Worm (Caenorhabditis elegans) whole organism, mixed stage, embryonic: ENCODE results near the gene K10C2.14.

Source experiments
- M03D4.4 ChIP-seq: sonication (generic microtip); optimal IDR thresholded peaks from 2 replicates; lab custom pipeline; 2017; ENCODE audit warnings: mild to moderate bottlenecking, missing genetic modification characterization, missing compliant biosample characterization
- bed-3 ChIP-seq: fragments of 200-800 bp; sonication (Bioruptor generic); optimal IDR thresholded peaks from 3 replicates; lab custom pipeline; 2018; ENCODE audit warnings: mild to moderate bottlenecking, missing genetic modification characterization, moderate library complexity, missing compliant biosample characterization
- blmp-1 ChIP-seq: fragments of 150-350 bp; optimal IDR thresholded peaks from 2 replicates; lab custom pipeline; 2014; ENCODE audit warnings: missing biosample characterization, missing genetic modification characterization
- ceh-39 ChIP-seq: fragments of 150-350 bp; optimal IDR thresholded peaks from 2 replicates; lab custom pipeline; 2014; ENCODE audit warnings: missing biosample characterization, missing genetic modification characterization
- ceh-43 ChIP-seq: fragments of 200-800 bp; sonication (Bioruptor generic); optimal IDR thresholded peaks from 2 replicates; lab custom pipeline; 2018; ENCODE audit warnings: mild to moderate bottlenecking, missing genetic modification characterization, moderate library complexity, missing compliant biosample characterization
- ceh-83 ChIP-seq: fragments of 200-800 bp; sonication (Bioruptor generic); optimal IDR thresholded peaks from 2 replicates; lab custom pipeline; 2018; ENCODE audit warnings: mild to moderate bottlenecking, missing genetic modification characterization, missing compliant biosample characterization
- ces-1 ChIP-seq: fragments of 150-350 bp; optimal IDR thresholded peaks from 2 replicates; lab custom pipeline; 2014; ENCODE audit warnings: missing biosample characterization, missing genetic modification reagents, missing genetic modification characterization
- cnd-1 ChIP-seq: fragments of 200-800 bp; sonication (Bioruptor generic); optimal IDR thresholded peaks from 2 replicates; lab custom pipeline; 2018; ENCODE audit warnings: mild to moderate bottlenecking, missing genetic modification characterization, missing compliant biosample characterization
- drap-1 ChIP-seq: fragments of 200-800 bp; sonication (Bioruptor generic); optimal IDR thresholded peaks from 3 replicates; lab custom pipeline; 2018; ENCODE audit warnings: mild to moderate bottlenecking, missing genetic modification characterization, missing compliant biosample characterization
- elt-1 ChIP-seq: sonication (generic microtip); optimal IDR thresholded peaks from 2 replicates; lab custom pipeline; 2017; ENCODE audit warnings: missing genetic modification characterization, mild to moderate bottlenecking, missing compliant biosample characterization, antibody characterized with exemption, moderate library complexity, borderline replicate concordance; ENCODE audit not compliant: insufficient read depth
- elt-3 ChIP-seq: fragments of 150-350 bp; optimal IDR thresholded peaks from 2 replicates; lab custom pipeline; 2014; ENCODE audit warnings: missing biosample characterization, missing genetic modification characterization
- flh-1 ChIP-seq: fragments of 200-800 bp; sonication (Bioruptor generic); optimal IDR thresholded peaks from 2 replicates; lab custom pipeline; 2018; ENCODE audit warnings: mild to moderate bottlenecking, missing genetic modification characterization, moderate library complexity, missing compliant biosample characterization
- hlh-1 ChIP-seq: fragments of 150-350 bp; optimal IDR thresholded peaks from 2 replicates; lab custom pipeline; 2014; ENCODE audit warnings: missing biosample characterization, missing genetic modification reagents, missing genetic modification characterization
- lin-13 ChIP-seq: fragments of 150-350 bp; optimal IDR thresholded peaks from 2 replicates; lab custom pipeline; 2014; ENCODE audit warnings: missing biosample characterization, missing genetic modification characterization
- lsy-2 ChIP-seq: fragments of 150-350 bp; optimal IDR thresholded peaks from 2 replicates; lab custom pipeline; 2014; ENCODE audit warnings: missing biosample characterization, missing genetic modification characterization
- mab-5 ChIP-seq: fragments of 150-350 bp; optimal IDR thresholded peaks from 2 replicates; lab custom pipeline; 2014; ENCODE audit warnings: missing biosample characterization, missing genetic modification characterization
- mep-1 ChIP-seq: fragments of 150-350 bp; optimal IDR thresholded peaks from 2 replicates; lab custom pipeline; 2017; ENCODE audit warnings: missing biosample characterization, missing genetic modification reagents, missing genetic modification characterization, inconsistent platforms
- nhr-12 ChIP-seq: fragments of 150-350 bp; optimal IDR thresholded peaks from 2 replicates; lab custom pipeline; 2014; ENCODE audit warnings: missing biosample characterization, missing genetic modification characterization
- nhr-2 ChIP-seq: fragments of 150-350 bp; optimal IDR thresholded peaks from 2 replicates; lab custom pipeline; 2014; ENCODE audit warnings: missing biosample characterization, missing genetic modification characterization
- nhr-237 ChIP-seq: fragments of 150-350 bp; optimal IDR thresholded peaks from 2 replicates; lab custom pipeline; 2014; ENCODE audit warnings: missing biosample characterization, missing genetic modification characterization
- nhr-28 ChIP-seq: fragments of 150-350 bp; optimal IDR thresholded peaks from 2 replicates; lab custom pipeline; 2014; ENCODE audit warnings: missing biosample characterization, missing genetic modification characterization
- pha-4 ChIP-seq: fragments of 150-350 bp; optimal IDR thresholded peaks from 2 replicates; lab custom pipeline; 2018; ENCODE audit warnings: missing biosample characterization, missing genetic modification reagents, missing genetic modification characterization
- snpc-4 ChIP-seq: fragments of 150-350 bp; optimal IDR thresholded peaks from 2 replicates; lab custom pipeline; 2014; ENCODE audit warnings: missing biosample characterization, missing genetic modification characterization
- sptf-1 ChIP-seq: sonication (generic microtip); optimal IDR thresholded peaks from 2 replicates; lab custom pipeline; 2017; ENCODE audit warnings: mild to moderate bottlenecking, missing genetic modification characterization, moderate library complexity, missing compliant biosample characterization
- unc-120 ChIP-seq: sonication (generic microtip); optimal IDR thresholded peaks from 2 replicates; lab custom pipeline; 2017; ENCODE audit warnings: missing genetic modification characterization, missing compliant biosample characterization; ENCODE audit not compliant: poor library complexity, severe bottlenecking
- unc-39 ChIP-seq: fragments of 150-350 bp; optimal IDR thresholded peaks from 2 replicates; lab custom pipeline; 2014; ENCODE audit warnings: missing biosample characterization, missing genetic modification characterization
- unc-62 ChIP-seq: fragments of 150-350 bp; optimal IDR thresholded peaks from 2 replicates; lab custom pipeline; 2014; ENCODE audit warnings: missing biosample characterization, missing genetic modification reagents, missing genetic modification characterization
- zip-8 ChIP-seq: fragments of 150-350 bp; optimal IDR thresholded peaks from 2 replicates; lab custom pipeline; 2014; ENCODE audit warnings: missing biosample characterization, missing genetic modification characterization
- ztf-11 ChIP-seq: fragments of 150-350 bp; optimal IDR thresholded peaks from 2 replicates; lab custom pipeline; 2014; ENCODE audit warnings: missing biosample characterization, missing genetic modification characterization

The K10C2.14 gene

DNA sequence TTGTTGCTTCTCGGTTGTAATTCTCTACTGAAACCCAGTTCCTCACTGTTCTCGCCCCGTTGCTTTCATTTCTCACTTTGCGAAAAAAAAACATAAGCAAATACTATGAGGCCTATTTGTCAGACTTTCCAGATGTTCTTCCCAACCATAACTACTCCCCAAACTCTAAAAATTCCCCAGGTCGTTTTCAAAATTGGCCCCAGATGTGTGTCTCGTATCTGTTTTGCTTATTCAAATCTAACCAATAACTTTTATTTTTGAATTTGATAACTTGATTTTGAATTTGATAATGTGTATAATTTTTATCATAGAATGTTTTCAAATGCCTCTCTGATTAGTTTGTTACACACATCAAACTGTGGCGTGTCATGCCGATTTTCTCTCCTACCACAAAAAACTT, 32.6 kb downstream of the K10C2.14 start:
- no peak for TF ChIP-seq hlh-1
- no peak for TF ChIP-seq cnd-1 (tag; lab: Kevin White, UChicago)
- TF ChIP-seq mab-5 (tag; lab: Kevin White, UChicago): no peak
- TF ChIP-seq M03D4.4 (tag; lab: Kevin White, UChicago): no peak
- TF ChIP-seq nhr-28 (tag; lab: Kevin White, UChicago): no peak
- no peak for TF ChIP-seq lin-13
- no peak for TF ChIP-seq snpc-4 (tag; lab: Kevin White, UChicago)
- TF ChIP-seq bed-3 (GFP tag; lab: Kevin White, UChicago): no peak
- TF ChIP-seq elt-1 (tag; lab: Kevin White, UChicago): no peak
- TF ChIP-seq blmp-1 (tag; lab: Kevin White, UChicago): no peak
- TF ChIP-seq unc-39 (tag; lab: Kevin White, UChicago): no peak
- no peak for TF ChIP-seq drap-1 (GFP tag; lab: Kevin White, UChicago)
- TF ChIP-seq pha-4 (tag; lab: Kevin White, UChicago): no peak
- TF ChIP-seq ces-1 (GFP tag; lab: Kevin White, UChicago): no peak

DNA sequence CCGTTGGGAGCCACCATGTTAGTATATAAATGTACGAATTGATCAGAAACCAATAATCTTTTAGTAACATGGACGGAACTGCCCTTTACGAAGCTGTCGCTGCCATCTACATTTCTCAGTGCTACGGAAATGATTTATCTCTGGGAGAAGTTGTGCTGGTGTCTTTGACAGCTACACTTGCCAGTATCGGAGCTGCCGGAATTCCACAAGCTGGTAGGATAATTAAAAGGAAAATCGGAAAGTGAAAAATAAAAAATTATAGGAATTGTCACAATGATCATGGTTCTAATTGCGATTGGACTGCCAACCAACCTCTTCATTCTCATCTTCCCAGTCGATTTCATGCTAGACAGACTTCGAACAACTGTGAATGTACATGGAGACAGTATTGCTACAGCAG, 34.5 kb downstream of the K10C2.14 start:
- TF ChIP-seq pha-4 (tag; lab: Kevin White, UChicago) (no peak), mep-1 (tag; lab: Kevin White, UChicago) (no peak), drap-1 (GFP tag; lab: Kevin White, UChicago) (no peak), sptf-1 (tag; lab: Kevin White, UChicago) (no peak), lsy-2 (no peak), nhr-12 (no peak), ceh-39 (tag; lab: Kevin White, UChicago) (no peak), flh-1 (no peak)

DNA sequence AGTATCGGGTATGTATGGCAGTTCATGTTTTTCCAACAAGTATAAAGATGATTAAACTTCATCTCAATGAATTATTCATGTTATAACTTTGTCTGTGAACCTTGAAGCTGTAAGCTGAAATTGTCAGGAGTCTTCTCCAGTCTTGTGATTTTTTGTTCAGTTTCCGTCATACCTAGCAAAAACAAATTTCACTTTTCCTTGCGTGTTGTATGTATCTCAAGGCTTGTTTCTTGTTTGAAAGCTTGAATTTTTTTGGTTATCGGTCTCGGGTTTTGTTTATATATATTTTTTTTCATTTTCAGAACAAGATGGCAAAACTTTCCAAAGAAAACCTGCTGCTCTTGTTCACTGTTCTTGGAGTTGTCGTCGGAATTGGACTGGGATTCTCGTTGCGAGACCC, 37.2 kb downstream of the K10C2.14 start, which contains the start of gene glt-4:
Gene glt-4 (plus strand): TSS at position 301 of the 400 bp plus-strand sequence.
- TF ChIP-seq nhr-12 (no peak), elt-3 (tag; lab: Kevin White, UChicago) (no peak), nhr-2 (tag; lab: Kevin White, UChicago) (no peak), ceh-83 (GFP tag; lab: Kevin White, UChicago) (no peak)

ce11 chrX:6399450-6399849, 40.9 kb downstream of the K10C2.14 start:
- peak; percentile 79 for TF ChIP-seq hlh-1
- no peak for TF ChIP-seq snpc-4 (tag; lab: Kevin White, UChicago)
- TF ChIP-seq unc-62 (GFP tag; lab: Kevin White, UChicago): peak; percentile 61
- peak; percentile 44 for TF ChIP-seq unc-120 (tag; lab: Kevin White, UChicago)
- TF ChIP-seq cnd-1 (tag; lab: Kevin White, UChicago): no peak

DNA sequence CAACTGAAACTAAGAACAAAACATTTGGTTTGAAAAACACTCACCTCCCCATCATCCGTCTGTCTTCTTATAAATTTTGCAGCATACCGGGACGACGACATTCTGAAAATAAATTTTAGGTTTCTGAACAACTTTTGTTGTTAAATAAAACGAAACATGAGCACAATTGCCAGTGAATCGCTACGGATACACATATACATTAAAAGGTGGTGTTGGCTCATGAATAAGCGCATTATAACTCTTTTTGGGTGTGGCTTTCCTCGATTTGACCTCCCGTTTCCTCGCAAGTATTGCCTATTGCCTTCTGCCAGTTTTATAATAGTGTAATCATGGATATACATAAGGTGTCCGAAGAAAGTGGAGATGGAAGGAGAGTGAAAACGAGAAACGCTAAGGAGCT, 48.9 kb downstream of the K10C2.14 start, which contains the start of gene igcm-2:
Gene igcm-2 (minus strand): TSS at position 101 of the 400 bp plus-strand sequence.
- no peak for TF ChIP-seq ceh-83 (GFP tag; lab: Kevin White, UChicago)
- no peak for TF ChIP-seq elt-3 (tag; lab: Kevin White, UChicago)
- no peak for TF ChIP-seq ztf-11 (tag; lab: Kevin White, UChicago)
- no peak for TF ChIP-seq zip-8 (tag; lab: Kevin White, UChicago)
- TF ChIP-seq elt-1 (tag; lab: Kevin White, UChicago): no peak
- no peak for TF ChIP-seq mab-5 (tag; lab: Kevin White, UChicago)
- TF ChIP-seq cnd-1 (tag; lab: Kevin White, UChicago): no peak
- no peak for TF ChIP-seq ceh-39 (tag; lab: Kevin White, UChicago)
- TF ChIP-seq bed-3 (GFP tag; lab: Kevin White, UChicago): no peak
- no peak for TF ChIP-seq ceh-43
- TF ChIP-seq unc-62 (GFP tag; lab: Kevin White, UChicago): no peak
- TF ChIP-seq nhr-237 (tag; lab: Kevin White, UChicago): no peak
- no peak for TF ChIP-seq nhr-12
